Worm (Caenorhabditis elegans): Measurements from ENCODE around the gene math-6.

Gene math-6

DNA sequence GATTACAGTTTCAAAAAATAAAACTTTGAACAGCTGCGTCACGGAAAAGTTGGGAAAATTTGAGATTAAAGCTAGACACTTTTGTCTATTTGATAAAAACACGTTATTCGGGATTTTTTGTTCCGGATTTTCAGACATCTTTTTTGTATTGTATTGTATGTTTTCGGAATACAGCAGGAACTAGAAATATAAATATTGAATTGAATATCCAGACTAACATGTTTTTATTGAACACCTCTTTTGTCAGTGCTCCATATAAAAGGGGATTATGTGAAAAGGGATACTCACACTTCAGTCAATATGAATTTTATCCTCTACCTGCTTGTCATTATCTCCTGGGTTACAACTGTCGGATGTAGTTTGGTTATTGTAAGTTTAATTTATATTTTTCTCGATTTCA lies 9.4 kb upstream of the math-6 start, which contains the start of gene C16C4.1:
TSS of gene C16C4.1 (plus strand) at position 301 of the 400 bp plus-strand sequence.
- no peak for TF ChIP-seq ceh-14 (tag; optimal IDR thresholded peaks at IDR 0.05)
- TF ChIP-seq ceh-30 (tag; optimal IDR thresholded peaks at IDR 0.05): no peak
- TF ChIP-seq dve-1 (tag; optimal IDR thresholded peaks at IDR 0.05): no peak
- TF ChIP-seq elt-4 (tag; optimal IDR thresholded peaks at IDR 0.05): no peak
- TF ChIP-seq ceh-24 (tag; optimal IDR thresholded peaks at IDR 0.05): no peak
- TF ChIP-seq hlh-15 (tag; optimal IDR thresholded peaks at IDR 0.05): no peak
- no peak for TF ChIP-seq unc-86 (tag; optimal IDR thresholded peaks at IDR 0.05)
- no peak for TF ChIP-seq lim-6 (tag; optimal IDR thresholded peaks at IDR 0.05)
- TF ChIP-seq C38D4.7 (GFP tag; optimal IDR thresholded peaks at IDR 0.05): no peak
- no peak for TF ChIP-seq pros-1 (tag; optimal IDR thresholded peaks at IDR 0.05)
- TF ChIP-seq pqm-1 (tag; optimal IDR thresholded peaks at IDR 0.05): no peak
- TF ChIP-seq rnt-1 (tag; optimal IDR thresholded peaks at IDR 0.05): no peak
- no peak for TF ChIP-seq syd-9 (tag; optimal IDR thresholded peaks at IDR 0.05)
- TF ChIP-seq madf-2 (tag; optimal IDR thresholded peaks at IDR 0.05): no peak
- TF ChIP-seq unc-42 (tag; optimal IDR thresholded peaks at IDR 0.05): no peak
- TF ChIP-seq sox-4 (tag; optimal IDR thresholded peaks at IDR 0.05): no peak

DNA sequence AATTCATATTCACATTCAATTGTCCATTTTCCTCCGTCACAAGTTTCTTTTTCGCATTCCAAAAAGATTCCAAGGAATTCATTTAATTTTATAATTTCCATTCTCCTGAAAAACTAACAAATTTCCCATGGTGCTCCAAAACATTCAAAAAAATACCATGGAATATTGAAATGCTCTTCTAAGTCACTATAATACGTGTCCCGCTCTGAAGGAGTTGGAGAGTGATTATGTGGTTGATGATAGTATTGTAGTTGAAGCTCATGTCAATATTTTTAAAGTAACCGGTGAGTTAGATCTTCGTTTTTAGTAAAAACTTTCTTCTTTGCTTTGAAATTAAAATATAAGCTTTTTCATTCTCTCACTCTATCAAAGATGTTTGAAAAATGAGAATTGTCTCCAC lies 6.1 kb upstream of the math-6 start, which contains the start of gene math-9:
TSS of gene math-9 (minus strand) at position 101 of the 400 bp plus-strand sequence.
- TF ChIP-seq ama-1 (optimal IDR thresholded peaks at IDR 0.05) (no peak), ceh-18 (tag; optimal IDR thresholded peaks at IDR 0.05) (no peak), unc-3 (GFP tag; conservative IDR thresholded peaks at IDR 0.05) (no peak), unc-3 (tag; optimal IDR thresholded peaks at IDR 0.05) (no peak), unc-42 (tag; optimal IDR thresholded peaks at IDR 0.05) (no peak)

DNA sequence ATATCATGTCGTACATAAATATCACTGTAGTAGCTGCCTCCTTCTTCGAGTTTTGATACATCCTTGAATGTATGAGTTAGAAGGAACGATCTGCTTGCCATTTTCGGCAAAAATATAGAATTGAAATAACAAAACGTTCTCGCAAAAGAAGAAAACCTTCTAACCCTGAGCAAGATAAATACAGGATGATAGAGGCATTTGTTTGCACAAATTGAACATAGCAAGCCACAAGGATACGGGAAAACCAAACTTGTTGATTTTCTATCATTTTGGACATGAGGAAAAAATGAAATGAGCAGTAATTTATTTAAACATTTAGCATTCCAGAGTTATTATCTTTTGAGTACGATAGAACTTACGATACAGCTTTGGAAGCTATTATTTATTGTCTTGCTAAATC lies 4.5 kb upstream of the math-6 start, which contains the start of gene math-8:
TSS of gene math-8 (minus strand) at position 101 of the 400 bp plus-strand sequence.
- TF ChIP-seq hlh-15 (tag; optimal IDR thresholded peaks at IDR 0.05) (no peak), K09A11.1 (tag; optimal IDR thresholded peaks at IDR 0.05; ENCODE audit: insufficient read depth) (no peak), rnt-1 (tag; optimal IDR thresholded peaks at IDR 0.05) (no peak), ceh-19 (GFP tag; optimal IDR thresholded peaks at IDR 0.05) (no peak), ceh-9 (tag; optimal IDR thresholded peaks at IDR 0.05) (no peak), che-1 (tag; optimal IDR thresholded peaks at IDR 0.05) (no peak), syd-9 (tag; optimal IDR thresholded peaks at IDR 0.05) (no peak), nfya-1 (tag; optimal IDR thresholded peaks at IDR 0.05) (no peak), pax-1 (tag; optimal IDR thresholded peaks at IDR 0.05) (no peak)

DNA sequence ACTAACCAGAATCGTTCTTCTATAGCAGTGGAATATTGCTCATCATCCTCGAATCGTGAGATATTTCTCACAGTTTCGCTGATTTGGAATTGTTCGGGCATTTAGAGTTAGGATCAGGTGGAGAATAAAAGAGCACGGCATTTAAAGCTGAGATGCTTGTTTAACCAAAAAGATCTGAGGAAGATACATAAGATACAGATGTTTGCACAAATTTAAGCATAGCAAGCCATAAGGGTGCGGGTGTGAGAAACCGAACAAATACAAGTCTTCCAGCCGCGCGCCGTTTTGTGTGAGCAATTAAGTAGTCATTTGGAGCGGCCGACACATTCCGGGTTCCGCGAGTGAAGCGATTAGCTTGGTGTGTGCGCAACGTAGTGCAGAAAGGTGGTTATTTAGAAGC lies 1.8 kb upstream of the math-6 start, which contains the start of gene math-7:
TSS of gene math-7 (minus strand) at position 101 of the 400 bp plus-strand sequence.
- TF ChIP-seq K02D7.2 (tag; optimal IDR thresholded peaks at IDR 0.05) (no peak), F13H6.1 (tag; optimal IDR thresholded peaks at IDR 0.05) (no peak), nfya-1 (tag; optimal IDR thresholded peaks at IDR 0.05) (no peak), che-1 (tag; optimal IDR thresholded peaks at IDR 0.05) (no peak), K09A11.1 (tag; optimal IDR thresholded peaks at IDR 0.05; ENCODE audit: insufficient read depth) (no peak), hlh-15 (tag; optimal IDR thresholded peaks at IDR 0.05) (no peak), pqm-1 (tag; optimal IDR thresholded peaks at IDR 0.05) (no peak), lim-6 (tag; optimal IDR thresholded peaks at IDR 0.05) (no peak)

DNA sequence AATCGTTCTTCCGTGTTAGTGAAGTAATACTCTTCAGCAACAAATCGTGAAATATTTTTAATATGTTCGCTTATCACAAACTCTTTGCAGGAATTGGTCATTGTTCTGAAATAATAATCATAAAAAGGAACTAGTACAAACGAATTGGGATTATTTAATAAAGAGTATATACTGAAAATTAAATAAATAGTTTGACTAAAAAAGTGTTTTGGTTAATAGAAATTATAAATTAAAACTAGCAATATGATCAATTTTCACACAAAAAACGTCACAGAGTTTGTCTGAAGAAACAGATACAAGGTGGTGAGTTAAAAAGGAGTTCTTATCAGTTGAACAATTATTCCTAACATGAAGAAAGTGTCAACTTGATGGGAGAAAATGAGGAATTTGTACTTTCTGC lies 1.8 kb downstream of the math-6 start, which contains the start of gene math-5:
TSS of gene math-5 (minus strand) at position 101 of the 400 bp plus-strand sequence.
- no peak for TF ChIP-seq ttx-3 (tag; optimal IDR thresholded peaks at IDR 0.05)
- no peak for TF ChIP-seq dmd-4 (tag; optimal IDR thresholded peaks at IDR 0.05; ENCODE audit: borderline replicate concordance)
- no peak for TF ChIP-seq ceh-19 (GFP tag; optimal IDR thresholded peaks at IDR 0.05)
- no peak for TF ChIP-seq sox-4 (tag; optimal IDR thresholded peaks at IDR 0.05)
- no peak for TF ChIP-seq unc-86 (tag; optimal IDR thresholded peaks at IDR 0.05)
- TF ChIP-seq lim-6 (tag; optimal IDR thresholded peaks at IDR 0.05): no peak
- TF ChIP-seq pha-2 (tag; optimal IDR thresholded peaks at IDR 0.05): no peak
- no peak for TF ChIP-seq unc-3 (GFP tag; conservative IDR thresholded peaks at IDR 0.05)
- no peak for TF ChIP-seq unc-3 (tag; optimal IDR thresholded peaks at IDR 0.05)
- TF ChIP-seq ceh-18 (tag; optimal IDR thresholded peaks at IDR 0.05): no peak
- TF ChIP-seq K02D7.2 (tag; optimal IDR thresholded peaks at IDR 0.05): no peak
- no peak for TF ChIP-seq ceh-34 (tag; optimal IDR thresholded peaks at IDR 0.05)
- no peak for TF ChIP-seq pax-1 (tag; optimal IDR thresholded peaks at IDR 0.05)
- no peak for TF ChIP-seq ztf-16 (tag; optimal IDR thresholded peaks at IDR 0.05)
- no peak for TF ChIP-seq hlh-13 (GFP tag; optimal IDR thresholded peaks at IDR 0.05)
- no peak for TF ChIP-seq tbx-7 (tag; optimal IDR thresholded peaks at IDR 0.05)
- TF ChIP-seq elt-4 (tag; optimal IDR thresholded peaks at IDR 0.05): no peak
- no peak for TF ChIP-seq che-1 (tag; optimal IDR thresholded peaks at IDR 0.05)
- no peak for TF ChIP-seq ceh-48 (tag; optimal IDR thresholded peaks at IDR 0.05)
- TF ChIP-seq fax-1 (tag; optimal IDR thresholded peaks at IDR 0.05): no peak
- no peak for TF ChIP-seq fkh-6 (tag; optimal IDR thresholded peaks at IDR 0.05)
